Worm (Caenorhabditis elegans): ENCODE results near the gene Y38F1A.8.

The Y38F1A.8 gene

ce11 chrII:12996249-12996648, 4.4 kb downstream of the Y38F1A.8 start, which contains the start of gene hphd-1:
Gene hphd-1 (minus strand): TSS chrII:12996571.
- peak in 1 of 2 experiments; percentile 65 for TF ChIP-seq let-607 (tag; optimal IDR thresholded peaks at IDR 0.05)
- TF ChIP-seq fkh-3 (tag; optimal IDR thresholded peaks at IDR 0.05) = no peak
- peak; percentile 49 for TF ChIP-seq attf-5 (GFP tag; optimal IDR thresholded peaks at IDR 0.05)
- TF ChIP-seq F55B11.4 (tag; optimal IDR thresholded peaks at IDR 0.05; ENCODE audit: borderline replicate concordance, insufficient read depth) = no peak
- TF ChIP-seq Y56A3A.18 (GFP tag; IDR thresholded peaks at IDR 0.05) = no peak
- peak; percentile 77 for TF ChIP-seq hmg-1.2 (GFP tag; IDR thresholded peaks at IDR 0.05)
- no peak for TF ChIP-seq sptf-2 (GFP tag; optimal IDR thresholded peaks at IDR 0.05)
- TF ChIP-seq egl-44 (GFP tag; IDR thresholded peaks at IDR 0.05) = 0 out of 2 replicates have a peak, but pooled peaks have one; percentile 38
- peak; percentile 13 for TF ChIP-seq snpc-1.1 (tag; optimal IDR thresholded peaks at IDR 0.05; ENCODE audit: insufficient read depth)
- TF ChIP-seq snpc-4 (GFP tag; optimal IDR thresholded peaks at IDR 0.05) = no peak
- peak in 3 of 4 experiments; percentile 21 to 72 (median 65) for TF ChIP-seq snpc-4 (tag; optimal IDR thresholded peaks at IDR 0.05)
- TF ChIP-seq ztf-22 (GFP tag; optimal IDR thresholded peaks at IDR 0.05) = no peak
- TF ChIP-seq tbp1 (GFP tag; optimal IDR thresholded peaks at IDR 0.05) = peak; percentile 13
- TF ChIP-seq cebp-1 (GFP tag; IDR thresholded peaks at IDR 0.05) = no peak
- peak; percentile 37 for TF ChIP-seq cebp-1 (tag; optimal IDR thresholded peaks at IDR 0.05)
- peak; percentile 69 for TF ChIP-seq nhr-80 (tag; optimal IDR thresholded peaks at IDR 0.05)
- no peak for TF ChIP-seq lag-1 (GFP tag; IDR thresholded peaks at IDR 0.05)
- peak; percentile 24 for TF ChIP-seq ZK185.1 (tag; optimal IDR thresholded peaks at IDR 0.05; ENCODE audit: poor library complexity, severe bottlenecking)
- 0 out of 2 replicates have a peak, but pooled peaks have one; percentile 33 for TF ChIP-seq Y53G8AR.9 (GFP tag; conservative IDR thresholded peaks at IDR 0.05)
- TF ChIP-seq Y95B8A.8 (GFP tag; IDR thresholded peaks at IDR 0.05) = no peak
- no peak for TF ChIP-seq lin-35 (GFP tag; optimal IDR thresholded peaks at IDR 0.05)
- TF ChIP-seq sdz-38 (tag; optimal IDR thresholded peaks at IDR 0.05) = no peak
- peak; percentile 37 for TF ChIP-seq lin-40 (tag; optimal IDR thresholded peaks at IDR 0.05)

ce11 chrII:12995322-12995721, 5.3 kb downstream of the Y38F1A.8 start:
- TF ChIP-seq Y53G8AR.9 (GFP tag; conservative IDR thresholded peaks at IDR 0.05) (0 out of 2 replicates have a peak, but pooled peaks have one; percentile 13), B0035.1 (tag; optimal IDR thresholded peaks at IDR 0.05) (no peak), F57C9.4 (tag; optimal IDR thresholded peaks at IDR 0.05) (no peak), sea-2 (GFP tag; IDR thresholded peaks at IDR 0.05) (no peak), zfh-2 (GFP tag; conservative IDR thresholded peaks at IDR 0.05) (0 out of 2 replicates have a peak, but pooled peaks have one; percentile 8), xnd-1 (tag; optimal IDR thresholded peaks at IDR 0.05) (no peak), aptf-3 (GFP tag; IDR thresholded peaks at IDR 0.05) (no peak), nhr-90 (tag; optimal IDR thresholded peaks at IDR 0.05) (no peak), die-1 (tag; optimal IDR thresholded peaks at IDR 0.05) (no peak), repo-1 (tag; optimal IDR thresholded peaks at IDR 0.05) (peak; percentile 31), ztf-25 (GFP tag; IDR thresholded peaks at IDR 0.05) (no peak), ztf-6 (GFP tag; IDR thresholded peaks at IDR 0.05) (no peak), nfyb-1 (GFP tag; IDR thresholded peaks at IDR 0.05) (peak; percentile 37; the same call in 1 of the 2 replicates), madf-3 (GFP tag; IDR thresholded peaks at IDR 0.05) (no peak), hlh-26 (GFP tag; conservative IDR thresholded peaks at IDR 0.05) (no peak), dpff-1 (tag; optimal IDR thresholded peaks at IDR 0.05) (no peak), somi-1 (GFP tag; optimal IDR thresholded peaks at IDR 0.05) (no peak)

Data from whole organism, young adult.